Fruit fly (Drosophila melanogaster): ENCODE results near the gene CG10657.

Gene CG10657

dm6 chr3L:12471471-12471978 is 25.5 kb downstream of the CG10657 start, which contains the start of gene CG10616 (continued):
- TF ChIP-seq sc (optimal IDR thresholded peaks at IDR 0.05) (no peak), sc (GFP tag; optimal IDR thresholded peaks at IDR 0.05) (no peak), Neu2 (GFP tag; optimal IDR thresholded peaks at IDR 0.05; ENCODE audit: borderline replicate concordance) (no peak), chif (GFP tag; optimal IDR thresholded peaks at IDR 0.05) (no peak), ewg (GFP tag; optimal IDR thresholded peaks at IDR 0.05) (no peak), mld (GFP tag; IDR thresholded peaks at IDR 0.05; ENCODE audit: partially characterized antibody) (peak; percentile 79; the same call in 2 of the 3 replicates), cwo (GFP tag; optimal IDR thresholded peaks at IDR 0.05) (no peak), insv (GFP tag; optimal IDR thresholded peaks at IDR 0.05) (peak in 1 of 2 experiments; percentile 15), pnt (GFP tag; optimal IDR thresholded peaks at IDR 0.05) (no peak), CG17186 (GFP tag; optimal IDR thresholded peaks at IDR 0.05) (no peak), CG34376 (GFP tag; optimal IDR thresholded peaks at IDR 0.05) (no peak), Dip2 (GFP tag; IDR thresholded peaks at IDR 0.05) (no peak), Poxn (GFP tag; IDR thresholded peaks at IDR 0.05) (no peak), eyg (GFP tag; optimal IDR thresholded peaks at IDR 0.05) (no peak), tna (GFP tag; IDR thresholded peaks at IDR 0.05; ENCODE audit: partially characterized antibody) (peak; percentile 71), CG33213 (GFP tag; optimal IDR thresholded peaks at IDR 0.05) (peak; percentile 28), gsb-n (tag; optimal IDR thresholded peaks at IDR 0.05) (no peak), fd3F (GFP tag; optimal IDR thresholded peaks at IDR 0.05) (no peak), Tbp (GFP tag; optimal IDR thresholded peaks at IDR 0.05) (no peak), CG43689 (GFP tag; IDR thresholded peaks at IDR 0.05) (no peak), Ravus (GFP tag; IDR thresholded peaks at IDR 0.05) (no peak), vfl (GFP tag; optimal IDR thresholded peaks at IDR 0.05) (no peak), CG12155 (GFP tag; optimal IDR thresholded peaks at IDR 0.05) (no peak), ftz-f1 (GFP tag; optimal IDR thresholded peaks at IDR 0.05) (no peak), CG32767 (GFP tag; IDR thresholded peaks at IDR 0.05) (no peak), nerfin-1 (tag; optimal IDR thresholded peaks at IDR 0.05) (no peak), Bgb (GFP tag; IDR thresholded peaks at IDR 0.05; ENCODE audit: partially characterized antibody) (peak; percentile 92), CG7839 (tag; optimal IDR thresholded peaks at IDR 0.05) (no peak), bsh (GFP tag; optimal IDR thresholded peaks at IDR 0.05) (no peak), klu (GFP tag; IDR thresholded peaks at IDR 0.05) (no peak), CG11695 (GFP tag; IDR thresholded peaks at IDR 0.05) (no peak), CTCF (GFP tag; optimal IDR thresholded peaks at IDR 0.05) (no peak), sob (GFP tag; IDR thresholded peaks at IDR 0.05) (no peak), vnd (GFP tag; IDR thresholded peaks at IDR 0.05; ENCODE audit: partially characterized antibody) (peak; percentile 95), CG10274 (GFP tag; optimal IDR thresholded peaks at IDR 0.05) (no peak), CG4820 (GFP tag; optimal IDR thresholded peaks at IDR 0.05) (no peak), CG3726 (GFP tag; IDR thresholded peaks at IDR 0.05) (no peak), lmd (GFP tag; IDR thresholded peaks at IDR 0.05) (no peak), Lim3 (GFP tag; IDR thresholded peaks at IDR 0.05) (no peak), HLH54F (GFP tag; optimal IDR thresholded peaks at IDR 0.05) (no peak), seq (GFP tag; IDR thresholded peaks at IDR 0.05) (no peak), nmo (GFP tag; optimal IDR thresholded peaks at IDR 0.05) (no peak), CG4617 (GFP tag; optimal IDR thresholded peaks at IDR 0.05; ENCODE audit: borderline replicate concordance) (peak; percentile 53), nerfin-2 (GFP tag; IDR thresholded peaks at IDR 0.05; ENCODE audit: partially characterized antibody) (peak; percentile 92), prd (optimal IDR thresholded peaks at IDR 0.05) (no peak), prd (GFP tag; IDR thresholded peaks at IDR 0.05) (no peak), CG3838 (GFP tag; optimal IDR thresholded peaks at IDR 0.05) (no peak), CG6813 (GFP tag; optimal IDR thresholded peaks at IDR 0.05) (no peak), CG1603 (tag; optimal IDR thresholded peaks at IDR 0.05) (no peak), CG12071 (GFP tag; optimal IDR thresholded peaks at IDR 0.05) (no peak), h (optimal IDR thresholded peaks at IDR 0.05) (no peak), CG14965 (GFP tag; optimal IDR thresholded peaks at IDR 0.05; ENCODE audit: borderline replicate concordance) (no peak)

All from whole organism, embryonic.